Fruit fly (Drosophila melanogaster) ovary, adult (tissue): ENCODE measurements around the gene oc.

Experiments used
- CG17801 ChIP-seq: fragments of 200-800 bp; optimal IDR thresholded peaks from 2 replicates; lab custom pipeline; 2019; ENCODE audit warnings: missing biosample characterization, mild to moderate bottlenecking, missing genetic modification characterization, moderate library complexity; ENCODE audit not compliant: partially characterized antibody

Gene oc

DNA sequence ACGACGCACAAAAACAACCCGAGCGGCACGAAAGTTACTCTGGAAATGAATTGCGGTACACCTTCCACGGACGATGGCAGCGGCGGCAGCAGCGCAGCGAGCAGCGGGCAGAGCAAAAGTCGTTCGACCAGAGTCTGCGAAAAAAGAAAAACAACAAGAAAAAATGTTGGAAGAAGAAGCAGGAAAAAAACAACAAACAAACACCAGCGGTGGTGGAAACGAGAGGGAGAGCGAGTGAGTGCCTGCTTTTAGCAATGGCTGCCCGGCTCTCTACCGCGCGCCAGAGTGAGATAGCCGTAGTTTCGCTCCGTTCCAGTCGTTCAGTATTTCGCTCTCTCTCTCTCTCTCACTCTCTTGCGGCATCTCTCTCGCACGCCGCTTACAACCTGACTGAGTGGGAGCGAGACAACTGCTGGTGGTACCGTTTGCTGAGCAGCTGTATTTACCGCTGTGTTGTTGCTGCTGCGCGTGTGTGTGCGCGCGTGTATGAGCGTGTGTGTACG, at the start of gene oc:
Gene oc, minus strand, starts transcription at position 51 of the 503 bp plus-strand sequence.
- no peak for TF ChIP-seq CG17801

DNA sequence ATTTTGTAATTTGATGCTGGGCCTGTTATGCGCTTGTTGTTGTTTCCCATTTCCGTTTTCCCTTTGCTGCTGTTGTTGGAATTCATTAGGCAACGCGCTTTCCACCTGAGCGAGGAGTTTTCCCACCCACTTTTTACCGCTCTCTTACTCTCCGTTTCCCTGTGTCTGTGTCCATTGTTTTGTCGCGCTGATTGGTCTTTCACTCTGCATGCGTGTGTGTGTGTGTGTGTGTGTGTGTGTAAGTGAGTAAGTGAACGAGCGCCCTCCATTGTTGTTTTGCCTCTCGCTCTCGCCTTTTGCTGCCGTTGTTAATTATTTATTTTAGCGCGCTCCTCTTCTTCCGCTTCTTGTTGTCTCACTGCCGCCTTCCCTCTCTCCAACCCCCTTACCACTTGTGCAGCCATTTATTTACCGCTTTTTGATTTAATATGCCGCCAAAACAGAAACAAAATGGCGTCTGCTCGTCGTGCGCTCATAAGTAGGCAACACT, 45.7 kb upstream of the oc start:
- no peak for TF ChIP-seq CG17801

DNA sequence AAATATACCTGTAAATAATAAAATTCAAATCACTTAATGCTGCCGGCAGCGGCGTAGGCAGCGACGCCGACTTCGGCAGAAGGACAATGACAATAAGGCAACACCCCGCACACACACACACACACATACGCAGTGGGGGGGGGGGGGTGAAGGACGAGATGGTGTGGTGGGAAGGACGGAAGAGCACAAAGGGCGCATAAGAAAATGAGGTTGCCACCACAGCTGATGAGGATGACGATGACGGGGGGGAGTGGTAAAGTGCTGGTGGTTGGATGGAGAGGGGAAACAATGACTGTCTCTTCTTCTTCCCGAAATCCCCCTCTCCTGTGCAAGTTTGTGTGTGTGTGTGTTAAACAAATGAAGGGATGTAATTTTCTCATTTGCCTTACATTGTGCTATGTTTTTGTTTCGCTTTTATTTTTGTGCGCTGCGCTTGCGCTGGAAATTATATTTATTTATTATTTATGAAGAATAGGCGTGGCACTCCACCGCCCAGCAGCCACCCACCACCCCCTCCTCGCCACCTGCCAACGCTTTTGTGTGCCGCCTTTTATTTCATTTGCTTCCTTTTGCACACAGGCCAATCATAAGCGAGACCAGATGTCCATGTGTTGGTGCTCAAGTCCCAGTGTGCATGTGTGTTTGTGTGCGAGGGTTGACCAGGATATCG, 44.5 kb upstream of the oc start:
- TF ChIP-seq CG17801: no peak

DNA sequence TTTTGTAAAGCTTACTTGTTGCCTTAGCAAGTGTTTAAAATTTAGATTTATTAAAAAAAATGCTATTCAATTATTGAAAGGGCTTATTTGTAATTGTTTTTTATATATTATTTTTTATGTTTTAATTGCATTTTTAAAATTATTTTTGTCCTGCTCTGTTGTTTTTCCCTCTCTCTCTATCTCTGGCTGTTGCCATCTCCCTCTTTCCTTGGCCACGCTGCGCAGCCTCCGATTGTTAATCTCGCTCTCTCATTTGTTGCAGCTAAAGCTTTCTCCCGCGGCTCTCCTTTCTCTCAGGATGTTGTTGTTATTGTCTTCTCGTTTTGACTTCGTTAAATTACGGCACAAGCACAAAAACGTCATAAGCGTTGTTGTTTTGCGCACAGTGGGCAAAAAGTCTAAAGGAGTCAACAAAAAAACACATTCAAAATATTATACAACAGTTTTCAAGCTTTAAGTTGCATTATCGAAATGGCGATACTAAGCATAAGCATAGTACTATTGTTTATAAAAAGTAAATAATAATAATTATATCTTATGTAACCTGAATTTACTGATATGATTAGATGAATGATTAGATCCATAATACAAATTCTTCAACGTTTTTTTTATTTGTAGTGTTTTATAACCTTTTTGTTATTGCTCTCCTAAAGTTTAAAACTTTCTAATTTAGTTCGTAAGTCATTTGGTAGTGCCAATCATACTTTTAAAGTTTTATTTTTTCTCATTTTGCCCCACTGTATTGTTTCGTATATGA, 43.8 kb upstream of the oc start:
- no peak for TF ChIP-seq CG17801

DNA sequence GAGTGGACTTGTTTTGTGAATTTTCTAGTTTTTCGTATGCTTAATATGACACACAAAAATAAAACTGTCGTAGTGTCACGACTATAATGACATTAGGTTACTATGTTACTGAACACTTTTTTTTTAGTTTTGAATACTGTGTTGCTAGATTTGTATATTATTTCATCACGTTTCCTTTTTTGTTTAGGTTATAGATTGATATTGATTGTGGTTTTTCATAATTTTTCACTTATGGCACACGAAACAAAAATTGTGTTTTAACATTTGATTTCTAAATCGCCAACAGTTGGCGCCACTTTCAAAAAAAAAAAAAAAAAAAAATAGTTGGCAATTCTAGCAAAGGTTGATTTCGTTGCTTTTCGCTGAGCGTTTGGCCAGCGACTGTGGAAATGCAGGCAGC, 43.0 kb upstream of the oc start, which contains the start of gene CG11294:
Gene CG11294, minus strand, starts transcription at position 101 of the 400 bp plus-strand sequence.
- TF ChIP-seq CG17801: no peak

DNA sequence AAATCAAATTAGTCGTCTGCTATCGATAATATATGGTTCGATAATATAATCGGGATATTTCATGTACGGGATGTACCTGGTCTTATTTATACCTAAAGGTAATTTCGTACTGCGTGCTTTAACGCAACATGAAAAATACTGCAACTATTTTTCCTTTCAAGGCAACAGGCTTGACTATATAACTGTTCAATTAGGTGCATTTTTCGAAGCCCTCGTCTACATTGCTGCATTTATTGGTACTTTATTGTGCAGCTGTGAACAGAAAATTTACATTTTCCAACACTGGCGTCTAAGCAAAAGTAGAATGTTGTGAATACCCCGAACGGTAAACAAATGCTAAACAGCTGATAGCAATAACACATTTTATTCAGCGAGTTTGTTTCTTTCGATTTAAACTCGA, 39.5 kb upstream of the oc start, which contains the start of the genes Ppt1 and Ogg1:
Gene Ppt1, minus strand, starts transcription at position 225 of the 400 bp plus-strand sequence.
Gene Ogg1, plus strand, starts transcription at position 325 of the 400 bp plus-strand sequence.
- TF ChIP-seq CG17801: peak; percentile 70

DNA sequence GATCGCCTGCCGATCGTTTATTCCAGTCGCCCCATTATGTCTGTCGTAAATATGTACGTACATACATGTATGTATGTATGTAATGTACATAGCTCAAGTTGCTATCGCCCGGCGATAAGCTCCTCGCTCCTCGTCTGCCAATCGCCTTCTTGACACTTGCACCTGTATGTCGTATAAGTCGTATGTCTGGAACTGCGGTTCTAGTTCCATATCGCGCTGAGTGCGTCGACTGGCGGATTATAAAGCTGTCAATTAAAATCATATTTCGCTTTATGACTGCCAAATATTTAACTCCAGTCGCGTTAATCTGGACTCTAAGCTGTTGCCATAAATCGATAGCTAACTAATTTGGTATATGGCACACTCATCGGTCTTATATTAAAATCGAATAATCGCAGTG, 34.9 kb upstream of the oc start:
- TF ChIP-seq CG17801: no peak

DNA sequence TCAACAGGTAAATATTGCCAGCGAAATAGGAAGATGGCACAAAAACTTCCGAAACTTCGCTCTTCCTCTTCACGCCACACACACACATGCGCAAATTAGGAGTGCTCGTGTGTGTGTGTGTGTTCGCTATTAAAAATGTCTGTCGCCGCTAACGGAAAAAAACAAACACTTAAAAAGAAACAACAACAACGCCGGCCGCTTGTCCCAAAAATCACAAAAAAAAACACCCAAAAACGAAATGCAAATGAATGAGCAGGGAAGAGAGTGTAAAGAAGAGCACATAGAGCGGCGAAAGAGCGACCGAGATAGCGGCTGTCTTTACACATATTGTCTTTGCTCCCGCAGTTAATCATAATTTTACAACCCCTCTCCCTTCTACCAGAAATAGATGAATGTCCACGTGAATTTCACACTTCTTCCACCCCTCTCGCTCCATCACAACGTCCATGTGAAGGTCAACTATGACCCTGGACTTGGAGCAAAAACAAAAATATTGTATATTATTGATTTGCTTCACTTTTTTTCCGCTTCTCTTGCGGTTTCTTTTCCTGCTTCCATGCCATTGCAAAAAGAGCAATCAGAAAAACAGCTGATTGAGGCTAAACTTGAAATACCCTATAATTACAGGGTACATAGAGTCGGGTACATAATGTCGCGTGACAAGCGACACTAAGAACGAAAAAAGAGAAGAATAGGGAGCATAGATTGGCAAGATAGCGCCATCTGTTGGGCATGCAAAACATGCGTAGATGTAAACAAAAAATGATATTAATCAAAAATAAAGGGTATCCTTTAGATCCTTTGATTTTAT, 31.5 kb upstream of the oc start:
- no peak for TF ChIP-seq CG17801

DNA sequence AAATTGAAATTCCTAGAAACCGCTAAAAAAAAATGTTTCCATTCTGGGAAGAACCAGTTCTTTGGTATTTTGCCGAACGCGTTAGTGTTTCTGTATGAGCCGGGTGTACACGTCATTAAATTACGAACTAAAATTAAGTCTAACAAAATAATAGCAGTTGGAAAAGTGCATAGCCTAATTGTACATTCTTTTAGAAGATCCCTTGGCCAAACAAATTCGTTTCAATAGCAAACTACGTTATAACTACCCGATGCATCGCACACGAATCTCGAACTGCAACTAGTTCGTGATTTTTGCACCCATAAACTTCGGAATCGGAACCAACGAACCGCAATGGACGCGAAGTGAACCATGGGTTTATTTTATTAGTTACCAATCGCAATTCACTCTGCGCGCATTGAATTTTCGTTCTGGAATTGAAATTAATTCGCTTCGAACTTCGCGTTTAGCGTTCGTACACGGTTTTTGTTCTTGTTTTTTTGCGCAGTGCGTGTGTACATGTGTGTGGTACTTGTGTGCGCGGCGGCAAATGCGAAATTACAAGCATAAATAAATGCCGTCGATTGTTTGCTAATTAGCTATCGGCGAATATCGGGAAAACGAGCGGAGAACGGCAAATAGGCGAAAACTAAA, 30.8 kb upstream of the oc start, which contains the start of gene CAH3:
Gene CAH3, plus strand, starts transcription at position 64 of the 633 bp plus-strand sequence.
- peak; percentile 97 for TF ChIP-seq CG17801

DNA sequence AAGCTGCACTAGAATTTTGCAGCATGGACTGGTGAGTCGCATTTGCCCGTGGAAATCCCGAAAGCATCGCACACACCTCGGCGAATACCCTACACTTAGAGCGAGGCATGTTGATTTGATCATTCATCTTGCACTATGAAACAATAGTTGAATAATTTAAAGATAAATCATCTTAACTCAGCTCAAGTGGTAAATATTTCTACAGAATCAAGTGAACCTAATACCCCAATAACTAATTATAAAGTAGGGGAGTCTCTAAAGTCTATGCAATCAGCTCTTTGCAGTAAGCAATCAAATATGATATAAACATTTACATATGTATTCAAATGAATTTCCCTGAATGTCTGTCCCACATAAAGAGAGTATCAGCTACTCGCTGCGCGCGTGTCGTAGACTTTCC, 27.0 kb upstream of the oc start:
- no peak for TF ChIP-seq CG17801

DNA sequence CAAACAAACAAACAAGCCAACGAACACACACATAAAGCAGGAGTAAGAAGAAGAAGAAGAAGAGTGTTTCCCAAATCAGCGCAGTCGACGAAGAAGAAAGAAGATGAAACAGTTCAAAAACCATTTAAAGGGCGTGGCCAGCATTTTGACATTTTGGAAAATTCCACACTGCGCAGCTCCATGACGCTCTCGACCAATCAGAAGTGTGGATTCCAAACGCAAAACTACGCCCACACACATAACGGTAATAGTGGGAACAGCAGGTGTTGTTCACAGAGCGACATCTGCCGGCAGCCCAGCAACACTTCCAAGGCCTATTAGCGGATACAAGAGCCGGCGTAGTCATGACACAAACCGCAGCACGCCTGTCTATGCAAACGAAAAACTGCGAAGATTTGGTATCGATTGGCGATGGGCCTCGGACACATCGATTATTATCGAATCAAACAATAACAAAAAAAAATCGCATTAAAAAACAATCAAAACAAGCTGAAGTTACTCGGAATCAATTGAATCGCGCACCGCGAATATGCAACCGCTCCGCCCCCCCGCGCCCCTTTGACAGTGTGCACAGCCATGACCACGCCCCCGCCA, 26.2 kb upstream of the oc start, which contains the start of gene Rubicon:
Gene Rubicon, plus strand, starts transcription at position 433 of the 594 bp plus-strand sequence.
- TF ChIP-seq CG17801: peak; percentile 87

DNA sequence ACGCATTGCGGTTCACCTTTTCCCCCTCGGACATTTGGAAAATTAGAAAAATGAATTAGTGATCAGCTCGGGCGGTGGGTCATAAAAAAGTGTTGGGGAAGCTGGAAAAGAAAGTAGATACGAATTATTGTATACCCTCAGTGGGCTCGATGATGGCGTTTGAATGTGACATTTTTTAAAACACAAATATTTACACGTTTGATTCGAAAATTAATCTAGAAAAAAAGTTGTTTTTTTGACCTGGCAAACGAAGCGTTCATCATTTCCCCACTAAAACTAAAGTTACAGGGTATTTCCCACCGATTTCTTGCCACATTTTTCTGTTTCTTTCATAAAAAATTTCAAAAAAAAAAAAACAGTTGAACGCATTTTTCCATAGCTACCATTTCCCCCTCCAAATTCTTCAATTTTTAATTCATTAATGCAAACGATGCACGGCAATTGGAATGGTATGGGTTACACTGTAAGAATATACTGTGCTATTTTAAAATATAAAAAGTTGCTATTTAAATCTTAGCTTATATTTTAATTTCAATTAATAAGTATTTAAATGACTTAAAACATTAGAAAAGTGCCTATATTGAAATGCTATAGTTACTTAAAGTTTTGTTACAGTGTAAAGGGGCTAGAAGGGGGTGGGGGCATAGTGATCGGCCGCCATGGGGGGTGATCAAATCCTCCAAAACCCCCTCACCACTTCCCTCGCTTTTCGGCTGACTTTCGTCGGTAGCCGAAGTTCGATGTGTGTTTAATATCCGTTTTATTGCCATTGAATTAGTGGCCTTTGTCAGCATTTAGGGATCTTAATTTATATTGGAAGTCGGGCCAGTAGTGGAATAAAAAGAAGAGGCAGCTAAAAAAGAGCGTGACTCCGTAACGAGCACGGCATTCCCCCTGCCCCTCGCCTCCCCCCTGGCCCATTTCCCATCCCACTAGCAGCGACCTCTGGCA, 21.1 kb upstream of the oc start:
- TF ChIP-seq CG17801: no peak

DNA sequence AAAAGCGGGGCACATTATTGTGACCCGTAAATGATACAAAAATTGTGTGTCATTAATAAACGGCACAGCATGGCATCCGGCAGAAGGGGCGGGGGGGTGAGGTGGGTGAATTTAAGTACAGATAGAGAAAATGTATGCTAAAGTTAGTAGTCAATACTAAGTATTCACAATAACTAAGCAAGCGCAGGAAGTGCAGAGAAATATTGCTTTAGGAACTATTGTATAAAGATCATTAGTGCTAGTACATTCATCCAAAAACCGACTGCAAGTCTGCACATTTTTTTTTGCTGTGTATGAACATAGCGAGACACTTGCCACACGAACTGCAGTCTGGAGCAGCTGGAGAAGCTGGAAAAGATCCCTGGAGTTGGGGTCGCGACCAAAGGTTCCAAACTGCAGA, 19.0 kb upstream of the oc start:
- no peak for TF ChIP-seq CG17801

DNA sequence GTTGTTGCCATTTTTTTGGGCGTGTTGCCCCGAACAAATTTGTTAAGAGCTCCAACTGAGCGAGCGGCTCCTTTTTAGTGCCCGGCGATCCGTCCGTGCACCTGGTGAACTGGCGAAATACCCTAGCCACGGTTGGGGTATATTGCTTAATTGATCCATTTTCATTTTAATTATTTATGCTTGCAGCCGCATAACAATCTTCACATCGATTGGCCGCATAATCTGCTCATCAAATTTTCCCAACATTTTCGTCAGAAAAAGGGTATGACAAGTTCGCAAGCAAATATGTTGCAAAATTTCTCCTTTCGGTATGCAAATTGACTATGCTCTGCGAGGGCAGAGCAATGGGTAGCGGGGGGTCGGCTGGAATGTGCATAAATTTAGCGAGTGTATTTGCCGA, 17.2 kb upstream of the oc start:
- TF ChIP-seq CG17801: no peak
